Fruit fly (Drosophila melanogaster): ENCODE results near the gene Rbsn-5.

The Rbsn-5 gene

DNA sequence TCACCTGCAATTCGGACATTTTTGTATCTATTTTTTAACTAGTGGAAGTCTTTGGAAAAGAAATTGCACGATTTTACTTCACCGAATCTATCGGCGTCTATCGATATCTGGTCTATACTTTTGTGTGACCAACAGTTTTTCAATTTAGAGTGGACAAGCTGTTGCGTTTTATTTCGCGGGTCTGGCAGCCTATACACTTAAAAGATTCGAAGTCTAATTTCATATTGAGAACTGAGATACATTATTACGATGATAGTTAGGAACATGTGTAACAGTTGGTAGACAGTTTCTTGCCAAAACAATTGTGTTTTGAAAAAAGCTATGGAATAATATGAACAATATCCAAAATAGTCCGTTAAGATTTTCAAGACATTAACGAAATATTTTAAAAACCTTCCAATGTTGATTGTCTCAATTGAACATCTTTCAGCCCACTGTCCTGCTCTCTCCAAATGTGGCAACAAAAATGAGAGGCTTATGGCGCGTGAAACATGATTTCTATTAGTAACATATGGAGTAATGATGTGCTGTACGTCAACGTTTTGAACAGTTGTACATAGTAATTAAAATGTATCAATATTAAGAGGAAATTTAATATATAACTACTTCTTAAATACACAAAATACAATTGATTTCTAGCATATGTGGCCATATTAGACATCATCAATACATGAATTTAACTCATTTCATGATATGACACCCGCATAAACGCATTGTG is 2.8 kb downstream of the Rbsn-5 start, which contains the start of gene Acbp1 (continued):
- TF ChIP-seq maf-S (GFP tag; optimal IDR thresholded peaks at IDR 0.05) = peak; percentile 95
- TF ChIP-seq nerfin-1 (tag; optimal IDR thresholded peaks at IDR 0.05) = peak; percentile 97
- TF ChIP-seq Side (GFP tag; optimal IDR thresholded peaks at IDR 0.05) = peak; percentile 97
- peak; percentile 97 for TF ChIP-seq CG13624 (GFP tag; optimal IDR thresholded peaks at IDR 0.05)
- peak; percentile 80 for TF ChIP-seq CG14667 (GFP tag; IDR thresholded peaks at IDR 0.05)
- peak; percentile 100 for TF ChIP-seq CG4820 (GFP tag; optimal IDR thresholded peaks at IDR 0.05)
- peak; percentile 70 for TF ChIP-seq bowl (GFP tag; IDR thresholded peaks at IDR 0.05)
- peak; percentile 75 for TF ChIP-seq CG6791 (GFP tag; IDR thresholded peaks at IDR 0.05; ENCODE audit: partially characterized antibody)
- peak in 1 of 2 experiments; percentile 68 for TF ChIP-seq crp (GFP tag; optimal IDR thresholded peaks at IDR 0.05)
- peak; percentile 97 for TF ChIP-seq zfh2 (GFP tag; optimal IDR thresholded peaks at IDR 0.05)
- TF ChIP-seq nmo (GFP tag; optimal IDR thresholded peaks at IDR 0.05) = peak; percentile 96
- TF ChIP-seq CG7786 (GFP tag; optimal IDR thresholded peaks at IDR 0.05) = peak; percentile 96
- TF ChIP-seq CG7839 (tag; optimal IDR thresholded peaks at IDR 0.05) = peak; percentile 97
- TF ChIP-seq CG8388 (GFP tag; optimal IDR thresholded peaks at IDR 0.05) = peak; percentile 97
- peak; percentile 78 for TF ChIP-seq Scr (GFP tag; IDR thresholded peaks at IDR 0.05; ENCODE audit: partially characterized antibody)
- TF ChIP-seq CG10979 (tag; optimal IDR thresholded peaks at IDR 0.05) = peak; percentile 99
- TF ChIP-seq E2f1 (GFP tag; IDR thresholded peaks at IDR 0.05) = peak; percentile 83
- TF ChIP-seq gcm (GFP tag; optimal IDR thresholded peaks at IDR 0.05) = peak; percentile 99
- TF ChIP-seq pros (GFP tag; optimal IDR thresholded peaks at IDR 0.05) = peak; percentile 93
- peak; percentile 93 for TF ChIP-seq p53 (GFP tag; optimal IDR thresholded peaks at IDR 0.05)
- peak; percentile 90 for TF ChIP-seq pb (GFP tag; optimal IDR thresholded peaks at IDR 0.05)
- TF ChIP-seq zf30C (GFP tag; optimal IDR thresholded peaks at IDR 0.05) = peak; percentile 99
- TF ChIP-seq CG8290 (GFP tag; optimal IDR thresholded peaks at IDR 0.05) = peak; percentile 84
- TF ChIP-seq CG8290 (tag; optimal IDR thresholded peaks at IDR 0.05) = peak; percentile 83 to 90
- peak; percentile 93 to 96 for TF ChIP-seq dpn (GFP tag; optimal IDR thresholded peaks at IDR 0.05)
- peak; percentile 93 for TF ChIP-seq seq (GFP tag; IDR thresholded peaks at IDR 0.05)
- TF ChIP-seq Rx (GFP tag; IDR thresholded peaks at IDR 0.05) = peak; percentile 80
- no peak for TF ChIP-seq br (optimal IDR thresholded peaks at IDR 0.05)
- TF ChIP-seq lilli (GFP tag; optimal IDR thresholded peaks at IDR 0.05) = peak; percentile 97
- peak; percentile 52 for TF ChIP-seq toy (GFP tag; IDR thresholded peaks at IDR 0.05)
- TF ChIP-seq HHEX (GFP tag; optimal IDR thresholded peaks at IDR 0.05) = peak; percentile 98
- peak; percentile 89 for TF ChIP-seq Deaf1 (tag; optimal IDR thresholded peaks at IDR 0.05)
- TF ChIP-seq D19B (GFP tag; optimal IDR thresholded peaks at IDR 0.05) = peak; percentile 82
- peak; percentile 79 for TF ChIP-seq tup (GFP tag; optimal IDR thresholded peaks at IDR 0.05)
- TF ChIP-seq vnd (GFP tag; IDR thresholded peaks at IDR 0.05; ENCODE audit: partially characterized antibody) = peak; percentile 60
- TF ChIP-seq D19A (tag; optimal IDR thresholded peaks at IDR 0.05) = peak; percentile 97
- TF ChIP-seq sisA (GFP tag; IDR thresholded peaks at IDR 0.05) = peak; percentile 90
- peak; percentile 93 for TF ChIP-seq kah (GFP tag; optimal IDR thresholded peaks at IDR 0.05)
- peak; percentile 98 for TF ChIP-seq CrebB (tag; optimal IDR thresholded peaks at IDR 0.05)
- TF ChIP-seq CG11504 (tag; optimal IDR thresholded peaks at IDR 0.05) = peak; percentile 96
- TF ChIP-seq Dbx (GFP tag; IDR thresholded peaks at IDR 0.05) = peak; percentile 90
- peak; percentile 91 to 99 for TF ChIP-seq Hr51 (GFP tag; optimal IDR thresholded peaks at IDR 0.05)
- TF ChIP-seq h (optimal IDR thresholded peaks at IDR 0.05) = no peak
- peak; percentile 97 for TF ChIP-seq dmrt99B (tag; optimal IDR thresholded peaks at IDR 0.05)
- peak; percentile 82 for TF ChIP-seq CG4617 (GFP tag; optimal IDR thresholded peaks at IDR 0.05; ENCODE audit: borderline replicate concordance)
- peak; percentile 78 for TF ChIP-seq CG18011 (GFP tag; optimal IDR thresholded peaks at IDR 0.05)
- peak; percentile 96 for TF ChIP-seq CG18619 (GFP tag; optimal IDR thresholded peaks at IDR 0.05)
- TF ChIP-seq ken (GFP tag; IDR thresholded peaks at IDR 0.05) = peak; percentile 90
- peak; percentile 93 for TF ChIP-seq CG7745 (tag; optimal IDR thresholded peaks at IDR 0.05)

All from whole organism, embryonic.